Worm (Caenorhabditis elegans): ENCODE results near the gene F11G11.5.

F11G11.5 gene

ce11 chrII:4904277-4904676, 46.6 kb downstream of the F11G11.5 start:
- peak; percentile 51 for TF ChIP-seq C16A3.4 (tag; optimal IDR thresholded peaks at IDR 0.05)
- peak; percentile 85 for TF ChIP-seq skn-1 (tag; optimal IDR thresholded peaks at IDR 0.05)
- no peak for TF ChIP-seq ces-1 (GFP tag; optimal IDR thresholded peaks at IDR 0.05)
- no peak for TF ChIP-seq egl-27 (tag; optimal IDR thresholded peaks at IDR 0.05)
- TF ChIP-seq fkh-10 (GFP tag; optimal IDR thresholded peaks at IDR 0.05), result peak; percentile 23
- no peak for TF ChIP-seq alr-1 (tag; optimal IDR thresholded peaks at IDR 0.05; ENCODE audit: borderline replicate concordance)
- TF ChIP-seq ceh-90 (tag; optimal IDR thresholded peaks at IDR 0.05), result no peak
- no peak for TF ChIP-seq nhr-76 (tag; optimal IDR thresholded peaks at IDR 0.05)
- TF ChIP-seq tlp-1 (tag; optimal IDR thresholded peaks at IDR 0.05), result no peak
- peak; percentile 77 for TF ChIP-seq snu-23 (GFP tag; optimal IDR thresholded peaks at IDR 0.05)
- TF ChIP-seq nhr-47 (tag; optimal IDR thresholded peaks at IDR 0.05), result peak; percentile 68
- no peak for TF ChIP-seq ets-5 (GFP tag; IDR thresholded peaks at IDR 0.05)
- peak; percentile 40 for TF ChIP-seq unc-86 (tag; optimal IDR thresholded peaks at IDR 0.05)
- TF ChIP-seq hpl-2 (GFP tag; optimal IDR thresholded peaks at IDR 0.05), result no peak
- TF ChIP-seq ztf-11 (tag; optimal IDR thresholded peaks at IDR 0.05), result no peak
- TF ChIP-seq F16B12.6 (tag; optimal IDR thresholded peaks at IDR 0.05), result peak; percentile 48
- TF ChIP-seq nhr-20 (tag; optimal IDR thresholded peaks at IDR 0.05), result peak; percentile 80
- TF ChIP-seq nhr-77 (tag; optimal IDR thresholded peaks at IDR 0.05), result peak; percentile 31
- peak; percentile 34 for TF ChIP-seq lin-13 (GFP tag; optimal IDR thresholded peaks at IDR 0.05)
- peak; percentile 87 for TF ChIP-seq lin-14 (GFP tag; optimal IDR thresholded peaks at IDR 0.05)
- no peak for TF ChIP-seq hlh-4 (tag; optimal IDR thresholded peaks at IDR 0.05)
- TF ChIP-seq fkh-8 (tag; optimal IDR thresholded peaks at IDR 0.05), result peak; percentile 65
- TF ChIP-seq unc-62 (GFP tag; optimal IDR thresholded peaks at IDR 0.05), result no peak
- no peak for TF ChIP-seq pax-3 (tag; optimal IDR thresholded peaks at IDR 0.05)
- TF ChIP-seq vab-15 (tag; optimal IDR thresholded peaks at IDR 0.05), result no peak
- no peak for TF ChIP-seq nhr-90 (tag; optimal IDR thresholded peaks at IDR 0.05; ENCODE audit: poor library complexity)
- no peak for TF ChIP-seq aha-1 (tag; optimal IDR thresholded peaks at IDR 0.05)
- no peak for TF ChIP-seq ceh-8 (GFP tag; optimal IDR thresholded peaks at IDR 0.05)
- TF ChIP-seq tbx-2 (tag; optimal IDR thresholded peaks at IDR 0.05), result peak; percentile 67
- TF ChIP-seq nhr-84 (tag; optimal IDR thresholded peaks at IDR 0.05), result no peak
- TF ChIP-seq elt-2 (tag; optimal IDR thresholded peaks at IDR 0.05), result peak; percentile 23
- peak; percentile 38 to 74 (median 70) for TF ChIP-seq dpl-1 (GFP tag; optimal IDR thresholded peaks at IDR 0.05)
- TF ChIP-seq mdl-1 (tag; optimal IDR thresholded peaks at IDR 0.05), result peak in 1 of 2 experiments; percentile 77
- TF ChIP-seq lin-39 (tag; optimal IDR thresholded peaks at IDR 0.05), result no peak
- peak; percentile 41 for TF ChIP-seq fos-1 (tag; optimal IDR thresholded peaks at IDR 0.05)
- TF ChIP-seq mep-1 (tag; optimal IDR thresholded peaks at IDR 0.05), result peak; percentile 85
- no peak for TF ChIP-seq unc-30 (tag; optimal IDR thresholded peaks at IDR 0.05)
- TF ChIP-seq nhr-85 (tag), result no peak
- peak; percentile 80 to 89 for TF ChIP-seq efl-1 (optimal IDR thresholded peaks at IDR 0.05)
- peak; percentile 66 to 95 for TF ChIP-seq efl-1 (GFP tag; optimal IDR thresholded peaks at IDR 0.05 in 1 of 2)
- no peak for TF ChIP-seq zip-4 (GFP tag; optimal IDR thresholded peaks at IDR 0.05)
- no peak for TF ChIP-seq sox-4 (tag; optimal IDR thresholded peaks at IDR 0.05)
- TF ChIP-seq mab-9 (GFP tag; IDR thresholded peaks at IDR 0.05), result no peak
- peak; percentile 87 for TF ChIP-seq rnt-1 (tag; optimal IDR thresholded peaks at IDR 0.05)
- TF ChIP-seq snpc-4 (tag; optimal IDR thresholded peaks at IDR 0.05), result peak; percentile 39
- no peak for TF ChIP-seq pqm-1 (tag; optimal IDR thresholded peaks at IDR 0.05)
- no peak for TF ChIP-seq zag-1 (tag; optimal IDR thresholded peaks at IDR 0.05)
- TF ChIP-seq egl-13 (tag; optimal IDR thresholded peaks at IDR 0.05), result peak; percentile 4
- peak; percentile 56 for TF ChIP-seq jun-1 (tag; optimal IDR thresholded peaks at IDR 0.05)
- no peak for TF ChIP-seq mef-2 (tag; optimal IDR thresholded peaks at IDR 0.05)
- peak in 1 of 6 experiments; percentile 24 for TF ChIP-seq elt-3 (tag; optimal IDR thresholded peaks at IDR 0.05)
- peak; percentile 56 for TF ChIP-seq dsc-1 (tag; optimal IDR thresholded peaks at IDR 0.05)
- TF ChIP-seq isw-1 (GFP tag; IDR thresholded peaks at IDR 0.05), result peak; percentile 72
- TF ChIP-seq ztf-4 (tag; optimal IDR thresholded peaks at IDR 0.05), result peak; percentile 32
